Worm (Caenorhabditis elegans): ENCODE measurements around the gene Y75D11A.2.

- no peak for TF ChIP-seq ama-1 (optimal IDR thresholded peaks at IDR 0.05)
- no peak for TF ChIP-seq unc-55 (GFP tag; optimal IDR thresholded peaks at IDR 0.05)
- no peak for TF ChIP-seq elt-4 (tag; optimal IDR thresholded peaks at IDR 0.05)
- no peak for TF ChIP-seq sox-4 (tag; optimal IDR thresholded peaks at IDR 0.05)
- TF ChIP-seq pros-1 (tag; optimal IDR thresholded peaks at IDR 0.05): no peak
- no peak for TF ChIP-seq pqm-1 (tag; optimal IDR thresholded peaks at IDR 0.05)
- no peak for TF ChIP-seq pha-4 (tag; optimal IDR thresholded peaks at IDR 0.05)
- TF ChIP-seq lin-11 (tag; optimal IDR thresholded peaks at IDR 0.05): no peak
Observed at ce11 chrX:1727056-1727455, 15.6 kb upstream of the Y75D11A.2 start, which contains the start of gene F07G6.2.
